Worm (Caenorhabditis elegans) whole organism, L4/young adult: Measurements from ENCODE around the gene acp-7.

Source experiments
- W03F9.2 ChIP-seq: fragments of 150-350 bp; optimal IDR thresholded peaks from 2 replicates; lab custom pipeline; 2014; ENCODE audit warnings: missing biosample characterization, missing genetic modification characterization
- dao-5 ChIP-seq: sonication (generic microtip); optimal IDR thresholded peaks from 2 replicates; lab custom pipeline; 2016; ENCODE audit warnings: missing genotype, missing genetic modification characterization, moderate library complexity, missing compliant biosample characterization
- him-1 ChIP-seq: sonication (generic microtip); optimal IDR thresholded peaks from 2 replicates; lab custom pipeline; 2016; ENCODE audit warnings: missing genotype, missing genetic modification reagents, missing genetic modification characterization, missing compliant biosample characterization

- TF ChIP-seq him-1 (tag; lab: Kevin White, UChicago) (no peak), W03F9.2 (tag; lab: Kevin White, UChicago) (no peak), dao-5 (tag; lab: Kevin White, UChicago) (no peak)
These were observed 39.9 kb downstream of the acp-7 start for ce11 chrIV:6391566-6391965.
